Worm (Caenorhabditis elegans): ENCODE data around the gene nra-1.

ce11 chrIV:17263714-17264113, 20.3 kb downstream of the nra-1 start:
- TF ChIP-seq ref-2 (tag; optimal IDR thresholded peaks at IDR 0.05) (no peak), tbx-2 (tag; optimal IDR thresholded peaks at IDR 0.05) (no peak), pros-1 (tag; optimal IDR thresholded peaks at IDR 0.05) (no peak), lin-11 (tag; optimal IDR thresholded peaks at IDR 0.05) (no peak), ceh-30 (tag; optimal IDR thresholded peaks at IDR 0.05) (no peak), fkh-10 (GFP tag; optimal IDR thresholded peaks at IDR 0.05) (no peak), unc-55 (GFP tag; optimal IDR thresholded peaks at IDR 0.05) (no peak), F13H6.1 (tag; optimal IDR thresholded peaks at IDR 0.05) (no peak)

Data from whole organism, late embryonic.